Worm (Caenorhabditis elegans) whole organism, L4/young adult: ENCODE results near the gene F38H4.6.

Source experiments
- W03F9.2 ChIP-seq: fragments of 150-350 bp; optimal IDR thresholded peaks from 2 replicates; lab custom pipeline; 2014; ENCODE audit warnings: missing biosample characterization, missing genetic modification characterization
- dao-5 ChIP-seq: sonication (generic microtip); optimal IDR thresholded peaks from 2 replicates; lab custom pipeline; 2016; ENCODE audit warnings: missing genotype, missing genetic modification characterization, moderate library complexity, missing compliant biosample characterization
- him-1 ChIP-seq: sonication (generic microtip); optimal IDR thresholded peaks from 2 replicates; lab custom pipeline; 2016; ENCODE audit warnings: missing genotype, missing genetic modification reagents, missing genetic modification characterization, missing compliant biosample characterization

- TF ChIP-seq W03F9.2 (tag; lab: Kevin White, UChicago) (no peak), him-1 (no peak), dao-5 (tag; lab: Kevin White, UChicago) (no peak)
Observed at ce11 chrIV:11864226-11864625, 16.6 kb upstream of the F38H4.6 start, which contains the start of gene trpa-1.
